Worm (Caenorhabditis elegans) whole organism, young adult: Measurements from ENCODE around the gene W08E12.5.

Experiments
- B0336.3 ChIP-seq: fragments of 200-800 bp; sonication (Bioruptor generic); IDR thresholded peaks from 2 replicates; pipeline ENCODE4 v1.3.6; 2022; ENCODE audit warnings: missing genetic modification characterization, missing compliant biosample characterization
- D2030.7 ChIP-seq: fragments of 200-800 bp; sonication (Bioruptor generic); IDR thresholded peaks from 2 replicates; pipeline ENCODE4 v1.3.6; 2022; ENCODE audit warnings: missing genetic modification reagents, missing genetic modification characterization, missing compliant biosample characterization
- F23B12.7 ChIP-seq: sonication (generic microtip); optimal IDR thresholded peaks from 2 replicates; lab custom pipeline; 2017; ENCODE audit warnings: missing genetic modification characterization, mild to moderate bottlenecking, missing compliant biosample characterization, antibody characterized with exemption, moderate library complexity; ENCODE audit not compliant: insufficient read depth
- F33H1.4 ChIP-seq: fragments of 200-800 bp; sonication (Bioruptor generic); IDR thresholded peaks from 2 replicates; pipeline ENCODE4 v1.3.6; 2022; ENCODE audit warnings: missing genetic modification reagents, missing genetic modification characterization, missing compliant biosample characterization
- F39B2.1 ChIP-seq: fragments of 200-800 bp; sonication (Bioruptor generic); IDR thresholded peaks from 2 replicates; pipeline ENCODE4 v1.3.6; 2022; ENCODE audit warnings: missing genetic modification reagents, missing genetic modification characterization, missing compliant biosample characterization
- F49E8.2 ChIP-seq: sonication (generic microtip); optimal IDR thresholded peaks from 3 replicates; lab custom pipeline; 2017; ENCODE audit warnings: missing genetic modification characterization, mild to moderate bottlenecking, missing compliant biosample characterization, antibody characterized with exemption, moderate library complexity; ENCODE audit not compliant: insufficient read depth
- T07F8.4 ChIP-seq: sonication (generic microtip); optimal IDR thresholded peaks from 2 replicates; lab custom pipeline; 2016; ENCODE audit warnings: mild to moderate bottlenecking, missing genetic modification characterization, moderate library complexity, missing compliant biosample characterization
- T26A5.8 ChIP-seq: sonication (generic microtip); optimal IDR thresholded peaks from 2 replicates; lab custom pipeline; 2016; ENCODE audit warnings: missing genetic modification characterization, missing compliant biosample characterization
- Y67H2A.10 ChIP-seq: fragments of 200-800 bp; sonication (Bioruptor generic); conservative IDR thresholded peaks from 2 replicates; pipeline ENCODE4 v1.3.6; 2022; ENCODE audit warnings: missing genetic modification reagents, missing genetic modification characterization, missing compliant biosample characterization
- Y79H2A.3 ChIP-seq: fragments of 200-800 bp; sonication (Bioruptor generic); conservative IDR thresholded peaks from 2 replicates; pipeline ENCODE4 v1.3.6; 2022; ENCODE audit warnings: missing genetic modification reagents, missing genetic modification characterization, missing compliant biosample characterization
- attf-3 ChIP-seq: fragments of 200-800 bp; sonication (Bioruptor generic); conservative IDR thresholded peaks from 2 replicates; pipeline ENCODE4 v1.3.6; 2022; ENCODE audit warnings: missing genetic modification reagents, missing genetic modification characterization, missing compliant biosample characterization
- attf-6 ChIP-seq: fragments of 200-800 bp; sonication (Bioruptor generic); IDR thresholded peaks from 2 replicates; pipeline ENCODE4 v1.3.6; 2022; ENCODE audit warnings: missing genetic modification reagents, missing genetic modification characterization, missing compliant biosample characterization
- cebp-1 ChIP-seq, 2 experiments: fragments of 200-800 bp in 1 of 2; sonication (Bioruptor generic) in 1 of 2; sonication (generic microtip) in 1 of 2; IDR thresholded peaks in 1 of 2; optimal IDR thresholded peaks in 1 of 2; 2 replicates each; pipeline versions ENCODE4 v1.3.6 to Lab custom; 2017 to 2022; ENCODE audit warnings: missing compliant biosample characterization in 2 of 2, missing genetic modification characterization in 2 of 2, mild to moderate bottlenecking in 1 of 2, missing genetic modification reagents in 1 of 2, moderate library complexity in 1 of 2
- cebp-2 ChIP-seq: fragments of 200-800 bp; sonication (Bioruptor generic); IDR thresholded peaks from 2 replicates; pipeline ENCODE4 v1.3.6; 2022; ENCODE audit warnings: missing genetic modification characterization, missing compliant biosample characterization
- ceh-40 ChIP-seq: fragments of 200-800 bp; sonication (Bioruptor generic); IDR thresholded peaks from 2 replicates; pipeline ENCODE4 v1.3.6; 2022; ENCODE audit warnings: missing genetic modification characterization, missing compliant biosample characterization
- ceh-79 ChIP-seq: sonication (generic microtip); optimal IDR thresholded peaks from 2 replicates; lab custom pipeline; 2017; ENCODE audit warnings: mild to moderate bottlenecking, missing genetic modification characterization, missing compliant biosample characterization
- egl-18 ChIP-seq: fragments of 200-800 bp; sonication (Bioruptor generic); IDR thresholded peaks from 2 replicates; pipeline ENCODE4 v1.3.6; 2022; ENCODE audit warnings: missing genetic modification reagents, missing genetic modification characterization, missing compliant biosample characterization
- egrh-3 ChIP-seq: fragments of 200-800 bp; sonication (Bioruptor generic); IDR thresholded peaks from 2 replicates; pipeline ENCODE4 v1.3.6; 2022; ENCODE audit warnings: missing genetic modification reagents, missing genetic modification characterization, missing compliant biosample characterization
- hsf-1 ChIP-seq: fragments of 200-800 bp; sonication (Bioruptor generic); IDR thresholded peaks from 2 replicates; pipeline ENCODE4 v1.3.6; 2022; ENCODE audit warnings: missing genetic modification reagents, missing genetic modification characterization, missing compliant biosample characterization
- lin-26 ChIP-seq: fragments of 200-800 bp; sonication (Bioruptor generic); IDR thresholded peaks from 2 replicates; pipeline ENCODE4 v1.3.6; 2022; ENCODE audit warnings: missing genetic modification reagents, missing genetic modification characterization, missing compliant biosample characterization
- lsy-27 ChIP-seq: sonication (generic microtip); optimal IDR thresholded peaks from 2 replicates; lab custom pipeline; 2017; ENCODE audit warnings: missing genetic modification characterization, mild to moderate bottlenecking, missing compliant biosample characterization, antibody characterized with exemption, missing genotype, borderline replicate concordance; ENCODE audit not compliant: insufficient read depth
- madf-10 ChIP-seq: sonication (generic microtip); optimal IDR thresholded peaks from 2 replicates; lab custom pipeline; 2016; ENCODE audit warnings: mild to moderate bottlenecking, missing genetic modification characterization, missing compliant biosample characterization
- madf-6 ChIP-seq: fragments of 200-800 bp; sonication (Bioruptor generic); IDR thresholded peaks from 2 replicates; pipeline ENCODE4 v1.3.6; 2022; ENCODE audit warnings: missing genetic modification reagents, missing genetic modification characterization, missing compliant biosample characterization
- mel-28 ChIP-seq: sonication (generic microtip); optimal IDR thresholded peaks from 2 replicates; lab custom pipeline; 2016; ENCODE audit warnings: borderline replicate concordance, mild to moderate bottlenecking, missing genetic modification characterization, missing compliant biosample characterization
- mes-4 ChIP-seq: sonication (generic microtip); optimal IDR thresholded peaks from 2 replicates; lab custom pipeline; 2016; ENCODE audit warnings: missing genotype, missing genetic modification characterization, missing compliant biosample characterization
- nfyb-1 ChIP-seq: fragments of 200-800 bp; sonication (Bioruptor generic); IDR thresholded peaks from 2 replicates; pipeline ENCODE4 v1.3.6; 2022; ENCODE audit warnings: missing genetic modification reagents, missing genetic modification characterization, missing compliant biosample characterization
- nhr-179 ChIP-seq: sonication (generic microtip); optimal IDR thresholded peaks from 2 replicates; lab custom pipeline; 2016; ENCODE audit warnings: mild to moderate bottlenecking, missing genetic modification characterization, missing compliant biosample characterization
- pha-4 ChIP-seq: fragments of 150-350 bp; sonication (generic microtip); optimal IDR thresholded peaks from 2 replicates; lab custom pipeline; 2014; ENCODE audit warnings: missing biosample characterization, missing genetic modification reagents, missing genetic modification characterization
- sea-2 ChIP-seq: fragments of 200-800 bp; sonication (Bioruptor generic); IDR thresholded peaks from 2 replicates; pipeline ENCODE4 v1.3.6; 2022; ENCODE audit warnings: missing genetic modification characterization, missing compliant biosample characterization
- unc-62 ChIP-seq: fragments of 150-350 bp; optimal IDR thresholded peaks from 2 replicates; lab custom pipeline; 2014; ENCODE audit warnings: missing biosample characterization, missing genetic modification reagents, missing genetic modification characterization
- zfh-2 ChIP-seq: fragments of 200-800 bp; sonication (Bioruptor generic); conservative IDR thresholded peaks from 2 replicates; pipeline ENCODE4 v1.3.6; 2022; ENCODE audit warnings: missing genetic modification reagents, missing genetic modification characterization, missing compliant biosample characterization
- ztf-22 ChIP-seq: fragments of 200-800 bp; sonication (Bioruptor generic); optimal IDR thresholded peaks from 2 replicates; lab custom pipeline; 2018; ENCODE audit warnings: mild to moderate bottlenecking, missing genetic modification characterization, moderate library complexity, missing compliant biosample characterization
- ztf-25 ChIP-seq: fragments of 200-800 bp; sonication (Bioruptor generic); IDR thresholded peaks from 2 replicates; pipeline ENCODE4 v1.3.6; 2022; ENCODE audit warnings: missing genetic modification reagents, missing genetic modification characterization, missing compliant biosample characterization
- ztf-26 ChIP-seq: sonication (generic microtip); optimal IDR thresholded peaks from 2 replicates; lab custom pipeline; 2017; ENCODE audit warnings: missing genetic modification characterization, missing compliant biosample characterization
- ztf-28 ChIP-seq: fragments of 200-800 bp; sonication (Bioruptor generic); IDR thresholded peaks from 2 replicates; pipeline ENCODE4 v1.3.6; 2022; ENCODE audit warnings: missing genetic modification reagents, missing genetic modification characterization, missing compliant biosample characterization

The W08E12.5 gene

ce11 chrIV:3300492-3300891, at the start of gene W08E12.5:
W08E12.5 (plus strand) TSS chrIV:3300792.
- TF ChIP-seq Y67H2A.10 (GFP tag; lab: Robert Waterston, UW) = no peak
- TF ChIP-seq mel-28 (tag; lab: Kevin White, UChicago) = no peak
- no peak for TF ChIP-seq ztf-25 (GFP tag; lab: Robert Waterston, UW)
- no peak for TF ChIP-seq nfyb-1
- no peak for TF ChIP-seq D2030.7 (GFP tag; lab: Robert Waterston, UW)
- no peak for TF ChIP-seq F39B2.1 (GFP tag; lab: Robert Waterston, UW)
- no peak for TF ChIP-seq mes-4 (tag; lab: Kevin White, UChicago)
- TF ChIP-seq ceh-79 (tag; lab: Kevin White, UChicago) = no peak
- no peak for TF ChIP-seq egl-18
- TF ChIP-seq nhr-179 = no peak

- TF ChIP-seq zfh-2 (GFP tag; lab: Robert Waterston, UW) (0 out of 2 replicates have a peak, but pooled peaks have one; percentile 19), pha-4 (tag; lab: Kevin White, UChicago) (no peak)
Observed at ce11 chrIV:3251551-3251950, 49.0 kb upstream of the W08E12.5 start.

- TF ChIP-seq nhr-179 (no peak), attf-6 (GFP tag; lab: Robert Waterston, UW) (no peak), T26A5.8 (no peak), F49E8.2 (tag; lab: Kevin White, UChicago) (no peak), T07F8.4 (tag; lab: Kevin White, UChicago) (no peak), cebp-2 (GFP tag; lab: Robert Waterston, UW) (no peak), B0336.3 (no peak), hsf-1 (no peak), attf-3 (GFP tag; lab: Robert Waterston, UW) (no peak), ztf-26 (tag; lab: Kevin White, UChicago) (no peak), lsy-27 (no peak), cebp-1 (GFP tag; IDR thresholded peaks at IDR 0.05; lab: Robert Waterston, UW) (no peak), cebp-1 (tag; optimal IDR thresholded peaks at IDR 0.05; lab: Kevin White, UChicago) (no peak), Y79H2A.3 (GFP tag; lab: Robert Waterston, UW) (no peak), egrh-3 (no peak), ztf-28 (no peak), F39B2.1 (GFP tag; lab: Robert Waterston, UW) (no peak), ceh-40 (GFP tag; lab: Robert Waterston, UW) (no peak), F33H1.4 (GFP tag; lab: Robert Waterston, UW) (no peak), madf-6 (GFP tag; lab: Robert Waterston, UW) (no peak)
Observed at ce11 chrIV:3252047-3252446, 48.5 kb upstream of the W08E12.5 start.

ce11 chrIV:3254443-3254842, 46.1 kb upstream of the W08E12.5 start, which contains the start of gene dmd-9:
dmd-9 (minus strand) TSS chrIV:3254543.
- TF ChIP-seq ztf-22 (no peak), ceh-79 (tag; lab: Kevin White, UChicago) (no peak), F23B12.7 (tag; lab: Kevin White, UChicago) (no peak), lin-26 (GFP tag; lab: Robert Waterston, UW) (no peak), sea-2 (GFP tag; lab: Robert Waterston, UW) (no peak), mes-4 (tag; lab: Kevin White, UChicago) (no peak), egl-18 (no peak), ztf-25 (GFP tag; lab: Robert Waterston, UW) (no peak), unc-62 (GFP tag; lab: Kevin White, UChicago) (no peak), madf-10 (tag; lab: Kevin White, UChicago) (no peak)
